Worm (Caenorhabditis elegans): ENCODE data around the gene mtrr-1.
A peak's percentile ranks its signal among the peaks of the same experiment; 100 is the strongest.

DNA sequence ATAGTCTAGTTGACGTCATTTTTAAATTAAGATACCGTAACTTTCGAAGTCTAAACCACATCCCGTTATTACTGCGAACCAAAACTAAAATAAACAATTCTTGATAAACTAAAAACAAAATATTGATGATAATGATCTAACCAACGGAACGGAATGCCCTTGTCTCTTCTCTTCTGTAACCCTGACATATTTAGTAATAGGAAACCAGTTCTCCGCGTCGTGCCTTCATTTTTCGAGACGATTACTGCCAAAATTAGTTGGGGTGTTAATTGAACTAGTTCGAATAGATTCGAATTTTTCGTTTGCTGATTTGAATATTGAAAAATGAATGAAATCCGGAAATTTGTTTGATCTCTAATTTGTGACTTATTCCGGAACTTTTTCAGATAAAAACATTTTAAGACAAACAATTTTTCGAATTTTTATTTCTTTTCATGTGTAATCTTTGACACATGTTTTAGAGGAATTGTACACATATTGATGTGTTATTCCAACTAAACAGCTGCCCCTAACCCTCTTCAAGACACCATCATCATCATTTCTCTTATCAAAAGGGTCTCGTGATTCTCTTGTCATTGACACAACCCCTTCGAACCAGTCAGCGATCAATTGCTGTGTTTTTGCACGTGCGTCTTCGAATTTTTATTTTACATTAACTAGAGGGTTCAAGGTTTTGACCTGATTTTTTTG lies 2.0 kb upstream of the mtrr-1 start:
- no peak for TF ChIP-seq nhr-77 (tag; optimal IDR thresholded peaks at IDR 0.05)
- TF ChIP-seq ztf-11 (tag; optimal IDR thresholded peaks at IDR 0.05) = no peak
- TF ChIP-seq fos-1 (tag; optimal IDR thresholded peaks at IDR 0.05) = peak; percentile 90
- no peak for TF ChIP-seq nhr-12 (tag; optimal IDR thresholded peaks at IDR 0.05)
- TF ChIP-seq peb-1 (tag; optimal IDR thresholded peaks at IDR 0.05) = no peak
- TF ChIP-seq ztf-1 (GFP tag; conservative IDR thresholded peaks at IDR 0.05) = no peak
- no peak for TF ChIP-seq lin-39 (tag; optimal IDR thresholded peaks at IDR 0.05)
- TF ChIP-seq elt-1 (tag; optimal IDR thresholded peaks at IDR 0.05) = no peak
- peak; percentile 71 to 90 for TF ChIP-seq mdl-1 (tag; optimal IDR thresholded peaks at IDR 0.05)
- no peak for TF ChIP-seq ceh-82 (tag; optimal IDR thresholded peaks at IDR 0.05)
- peak; percentile 33 for TF ChIP-seq nhr-6 (tag; optimal IDR thresholded peaks at IDR 0.05)
- TF ChIP-seq zag-1 (tag; optimal IDR thresholded peaks at IDR 0.05) = no peak
- no peak for TF ChIP-seq ztf-4 (tag; optimal IDR thresholded peaks at IDR 0.05)
- TF ChIP-seq nhr-11 (tag; optimal IDR thresholded peaks at IDR 0.05) = no peak

Data from whole organism, L2 larva.